Worm (Caenorhabditis elegans) whole organism, L4 larva: ENCODE data around the gene fipr-13.

Experiments
- F26F4.8 ChIP-seq: fragments of 200-800 bp; sonication (Bioruptor generic); conservative IDR thresholded peaks from 2 replicates; pipeline ENCODE4 v1.3.6; 2022; ENCODE audit warnings: missing genetic modification characterization, missing compliant biosample characterization
- F37D6.2 ChIP-seq: sonication (generic microtip); optimal IDR thresholded peaks from 2 replicates; lab custom pipeline; 2016; ENCODE audit warnings: mild to moderate bottlenecking, missing genetic modification characterization, missing compliant biosample characterization
- R02D3.7 ChIP-seq: fragments of 150-350 bp; sonication (generic microtip); optimal IDR thresholded peaks from 3 replicates; lab custom pipeline; 2014; ENCODE audit warnings: missing biosample characterization, missing genetic modification characterization
- T26A8.4 ChIP-seq: fragments of 200-800 bp; sonication (Bioruptor generic); IDR thresholded peaks from 2 replicates; pipeline ENCODE4 v1.3.6; 2022; ENCODE audit warnings: missing genetic modification characterization, missing compliant biosample characterization
- Y105C5A.15 ChIP-seq: fragments of 200-800 bp; sonication (Bioruptor generic); IDR thresholded peaks from 2 replicates; pipeline ENCODE4 v1.3.6; 2022; ENCODE audit warnings: missing genetic modification characterization, missing compliant biosample characterization
- Y5F2A.4 ChIP-seq: fragments of 200-800 bp; sonication (Bioruptor generic); optimal IDR thresholded peaks from 2 replicates; lab custom pipeline; 2018; ENCODE audit warnings: mild to moderate bottlenecking, missing genetic modification characterization, missing compliant biosample characterization
- ZK337.2 ChIP-seq: fragments of 200-800 bp; sonication (Bioruptor generic); IDR thresholded peaks from 2 replicates; pipeline ENCODE4 v1.3.6; 2022; ENCODE audit warnings: missing genetic modification reagents, missing genetic modification characterization, missing compliant biosample characterization
- ZK546.5 ChIP-seq, 2 experiments: sonication (generic microtip); optimal IDR thresholded peaks; 2 replicates each; lab custom pipeline; 2017; ENCODE audit warnings: missing biosample characterization in 2 of 2, missing genetic modification characterization in 2 of 2
- attf-4 ChIP-seq: sonication (generic microtip); optimal IDR thresholded peaks from 3 replicates; lab custom pipeline; 2017; ENCODE audit warnings: missing biosample characterization, missing genetic modification characterization
- ceh-20 ChIP-seq: fragments of 200-800 bp; sonication (Bioruptor generic); IDR thresholded peaks from 2 replicates; pipeline ENCODE4 v1.3.6; 2022; ENCODE audit warnings: missing genetic modification reagents, missing genetic modification characterization, missing compliant biosample characterization
- ceh-28 ChIP-seq: fragments of 150-350 bp; optimal IDR thresholded peaks from 2 replicates; lab custom pipeline; 2014; ENCODE audit warnings: missing biosample characterization, missing genetic modification reagents, missing genetic modification characterization
- ceh-62 ChIP-seq: sonication (generic microtip); optimal IDR thresholded peaks from 2 replicates; lab custom pipeline; 2017; ENCODE audit warnings: missing biosample characterization, missing genetic modification characterization
- ces-1 ChIP-seq: fragments of 150-350 bp; sonication (generic microtip); optimal IDR thresholded peaks from 4 replicates; lab custom pipeline; 2014; ENCODE audit warnings: missing biosample characterization, missing genetic modification reagents, missing genetic modification characterization
- daf-12 ChIP-seq: fragments of 150-350 bp; optimal IDR thresholded peaks from 2 replicates; lab custom pipeline; 2014; ENCODE audit warnings: missing biosample characterization, missing genetic modification reagents, missing genetic modification characterization
- daf-16 ChIP-seq, 3 experiments: sonication (generic microtip); optimal IDR thresholded peaks; 2 replicates each; lab custom pipeline; 2016 to 2017; ENCODE audit warnings: missing genetic modification characterization in 3 of 3, missing genetic modification reagents in 3 of 3, mild to moderate bottlenecking in 2 of 3, missing compliant biosample characterization in 2 of 3, missing biosample characterization in 1 of 3, moderate library complexity in 1 of 3
- daf-19 ChIP-seq: fragments of 200-800 bp; sonication (Bioruptor generic); conservative IDR thresholded peaks from 2 replicates; pipeline ENCODE4 v1.3.6; 2022; ENCODE audit warnings: missing genetic modification characterization, missing compliant biosample characterization
- daf-8 ChIP-seq: fragments of 200-800 bp; sonication (Bioruptor generic); IDR thresholded peaks from 2 replicates; pipeline ENCODE4 v1.3.6; 2022; ENCODE audit warnings: missing genetic modification characterization, missing compliant biosample characterization
- dmd-6 ChIP-seq: fragments of 200-800 bp; sonication (Bioruptor generic); IDR thresholded peaks from 2 replicates; pipeline ENCODE4 v1.3.6; 2022; ENCODE audit warnings: missing genetic modification reagents, missing genetic modification characterization, missing compliant biosample characterization
- dmd-9 ChIP-seq: fragments of 200-800 bp; sonication (Bioruptor generic); IDR thresholded peaks from 2 replicates; pipeline ENCODE4 v1.3.6; 2022; ENCODE audit warnings: missing genetic modification reagents, missing genetic modification characterization, missing compliant biosample characterization
- duxl-1 ChIP-seq: sonication (generic microtip); optimal IDR thresholded peaks from 2 replicates; lab custom pipeline; 2016; ENCODE audit warnings: mild to moderate bottlenecking, missing genetic modification characterization, moderate library complexity, missing compliant biosample characterization; ENCODE audit not compliant: poor library complexity
- dve-1 ChIP-seq: sonication (generic microtip); optimal IDR thresholded peaks from 2 replicates; lab custom pipeline; 2017; ENCODE audit warnings: antibody characterized with exemption, mild to moderate bottlenecking, missing genetic modification characterization, missing compliant biosample characterization; ENCODE audit not compliant: insufficient read depth
- egl-43 ChIP-seq: fragments of 200-800 bp; sonication (Bioruptor generic); IDR thresholded peaks from 2 replicates; pipeline ENCODE4 v1.3.6; 2022; ENCODE audit warnings: missing genetic modification reagents, missing genetic modification characterization, missing compliant biosample characterization
- gei-8 ChIP-seq: fragments of 200-800 bp; sonication (Bioruptor generic); optimal IDR thresholded peaks from 2 replicates; lab custom pipeline; 2018; ENCODE audit warnings: mild to moderate bottlenecking, missing genetic modification characterization, missing compliant biosample characterization
- hlh-11 ChIP-seq: fragments of 200-800 bp; sonication (Bioruptor generic); optimal IDR thresholded peaks from 2 replicates; lab custom pipeline; 2018; ENCODE audit warnings: mild to moderate bottlenecking, missing genetic modification characterization, missing compliant biosample characterization
- hmg-1.1 ChIP-seq: fragments of 200-800 bp; sonication (Bioruptor generic); IDR thresholded peaks from 2 replicates; pipeline ENCODE4 v1.3.6; 2022; ENCODE audit warnings: missing genetic modification reagents, missing genetic modification characterization, missing compliant biosample characterization
- lim-7 ChIP-seq: fragments of 200-800 bp; sonication (Bioruptor generic); IDR thresholded peaks from 2 replicates; pipeline ENCODE4 v1.3.6; 2022; ENCODE audit warnings: missing genetic modification characterization, missing compliant biosample characterization
- lin-29 ChIP-seq: fragments of 200-800 bp; sonication (Bioruptor generic); IDR thresholded peaks from 2 replicates; pipeline ENCODE4 v1.3.6; 2022; ENCODE audit warnings: missing genetic modification reagents, missing genetic modification characterization, missing compliant biosample characterization
- lin-39 ChIP-seq: fragments of 150-350 bp; optimal IDR thresholded peaks from 2 replicates; lab custom pipeline; 2014; ENCODE audit warnings: missing biosample characterization, missing genetic modification reagents, missing genetic modification characterization
- lsy-2 ChIP-seq, 2 experiments: fragments of 150-350 bp in 1 of 2; sonication (generic microtip) in 1 of 2; optimal IDR thresholded peaks; 2 replicates each; lab custom pipeline; 2014 to 2017; ENCODE audit warnings: missing biosample characterization in 2 of 2, missing genetic modification characterization in 2 of 2
- madf-5 ChIP-seq, 2 experiments: fragments of 200-800 bp; sonication (Bioruptor generic); IDR thresholded peaks; 2 replicates each; pipeline ENCODE4 v1.3.6; 2022; ENCODE audit warnings: missing compliant biosample characterization in 2 of 2, missing genetic modification characterization in 2 of 2
- madf-9 ChIP-seq: fragments of 200-800 bp; sonication (Bioruptor generic); conservative IDR thresholded peaks from 2 replicates; pipeline ENCODE4 v1.3.6; 2022; ENCODE audit warnings: missing genetic modification reagents, missing genetic modification characterization, missing compliant biosample characterization
- mdl-1 ChIP-seq, 2 experiments: fragments of 150-350 bp in 1 of 2; sonication (generic microtip) in 1 of 2; optimal IDR thresholded peaks; 2 replicates each; lab custom pipeline; 2014 to 2017; ENCODE audit warnings: missing biosample characterization in 2 of 2, missing genetic modification characterization in 2 of 2
- mep-1 ChIP-seq: fragments of 150-350 bp; sonication (generic microtip); optimal IDR thresholded peaks from 3 replicates; lab custom pipeline; 2014; ENCODE audit warnings: missing biosample characterization, missing genetic modification characterization
- mes-2 ChIP-seq: sonication (generic microtip); optimal IDR thresholded peaks from 2 replicates; lab custom pipeline; 2016; ENCODE audit warnings: missing genotype, mild to moderate bottlenecking, missing genetic modification characterization, missing compliant biosample characterization; ENCODE audit not compliant: poor library complexity, severe bottlenecking
- nhr-10 ChIP-seq: fragments of 150-350 bp; optimal IDR thresholded peaks from 2 replicates; lab custom pipeline; 2014; ENCODE audit warnings: missing biosample characterization, missing genetic modification characterization
- nhr-25 ChIP-seq: sonication (generic microtip); optimal IDR thresholded peaks from 2 replicates; lab custom pipeline; 2017; ENCODE audit warnings: missing genetic modification characterization, mild to moderate bottlenecking, missing compliant biosample characterization, antibody characterized with exemption, moderate library complexity, borderline replicate concordance; ENCODE audit not compliant: insufficient read depth
- nhr-6 ChIP-seq: fragments of 150-350 bp; optimal IDR thresholded peaks from 2 replicates; lab custom pipeline; 2014; ENCODE audit warnings: missing biosample characterization, missing genetic modification characterization
- nhr-76 ChIP-seq: fragments of 150-350 bp; optimal IDR thresholded peaks from 2 replicates; lab custom pipeline; 2014; ENCODE audit warnings: missing biosample characterization, missing genetic modification characterization
- pha-4 ChIP-seq, 2 experiments: fragments of 150-350 bp in 1 of 2; fragments of 200-800 bp in 1 of 2; sonication (Bioruptor generic) in 1 of 2; IDR thresholded peaks in 1 of 2; optimal IDR thresholded peaks in 1 of 2; 2 replicates each; pipeline versions ENCODE4 v1.3.6 to Lab custom; 2014 to 2022; ENCODE audit warnings: missing genetic modification characterization in 2 of 2, missing genetic modification reagents in 2 of 2, missing biosample characterization in 1 of 2, missing compliant biosample characterization in 1 of 2
- php-3 ChIP-seq: fragments of 200-800 bp; sonication (Bioruptor generic); IDR thresholded peaks from 2 replicates; pipeline ENCODE4 v1.3.6; 2022; ENCODE audit warnings: missing genetic modification reagents, missing genetic modification characterization, missing compliant biosample characterization
- rbr-2 ChIP-seq: sonication (generic microtip); optimal IDR thresholded peaks from 2 replicates; lab custom pipeline; 2016; ENCODE audit warnings: missing genotype, missing genetic modification characterization, missing compliant biosample characterization
- saeg-2 ChIP-seq: fragments of 200-800 bp; sonication (Bioruptor generic); IDR thresholded peaks from 2 replicates; pipeline ENCODE4 v1.3.6; 2022; ENCODE audit warnings: missing genetic modification reagents, missing genetic modification characterization, missing compliant biosample characterization
- skn-1 ChIP-seq: fragments of 150-350 bp; optimal IDR thresholded peaks from 2 replicates; lab custom pipeline; 2014; ENCODE audit warnings: missing biosample characterization, missing genetic modification characterization
- snpc-1.2 ChIP-seq: fragments of 200-800 bp; sonication (Bioruptor generic); IDR thresholded peaks from 2 replicates; pipeline ENCODE4 v1.3.6; 2022; ENCODE audit warnings: missing genetic modification reagents, missing genetic modification characterization, missing compliant biosample characterization
- spr-3 ChIP-seq: fragments of 200-800 bp; sonication (Bioruptor generic); optimal IDR thresholded peaks from 2 replicates; lab custom pipeline; 2018; ENCODE audit warnings: mild to moderate bottlenecking, missing genetic modification characterization, missing compliant biosample characterization
- unc-130 ChIP-seq: sonication (generic microtip); optimal IDR thresholded peaks from 2 replicates; lab custom pipeline; 2016; ENCODE audit warnings: missing genetic modification reagents, missing genetic modification characterization, missing compliant biosample characterization
- unc-39 ChIP-seq: sonication (generic microtip); optimal IDR thresholded peaks from 2 replicates; lab custom pipeline; 2017; ENCODE audit warnings: missing biosample characterization, missing genetic modification characterization
- zfp-2 ChIP-seq: sonication (generic microtip); optimal IDR thresholded peaks from 2 replicates; lab custom pipeline; 2016; ENCODE audit warnings: mild to moderate bottlenecking, missing genetic modification characterization, missing compliant biosample characterization
- zip-2 ChIP-seq: fragments of 150-350 bp; optimal IDR thresholded peaks from 2 replicates; lab custom pipeline; 2014; ENCODE audit warnings: missing biosample characterization, missing genetic modification characterization
- ztf-7 ChIP-seq: fragments of 150-350 bp; optimal IDR thresholded peaks from 2 replicates; lab custom pipeline; 2014; ENCODE audit warnings: missing biosample characterization, missing genetic modification characterization

fipr-13 gene

ce11 chrV:10043234-10043796, 21.0 kb upstream of the fipr-13 start, which contains the start of gene T06E8.8:
T06E8.8 (plus strand) TSS chrV:10043746.
- no peak for TF ChIP-seq spr-3 (GFP tag; lab: Kevin White, UChicago)
- TF ChIP-seq saeg-2 (GFP tag; lab: Robert Waterston, UW), result no peak
- TF ChIP-seq skn-1 (tag; lab: Kevin White, UChicago), result no peak
- TF ChIP-seq F26F4.8, result no peak
- no peak for TF ChIP-seq ceh-20 (GFP tag; lab: Robert Waterston, UW)
- TF ChIP-seq unc-39, result no peak
- TF ChIP-seq attf-4 (tag; lab: Kevin White, UChicago), result no peak
- no peak for TF ChIP-seq lin-39 (tag; lab: Kevin White, UChicago)
- TF ChIP-seq ZK546.5 (tag; optimal IDR thresholded peaks at IDR 0.05; lab: Kevin White, UChicago), result no peak
- TF ChIP-seq daf-8, result no peak
- 0 out of 2 replicates have a peak, but pooled peaks have one; percentile 8 for TF ChIP-seq egl-43 (GFP tag; lab: Robert Waterston, UW)
- no peak for TF ChIP-seq Y105C5A.15 (GFP tag; lab: Robert Waterston, UW)
- TF ChIP-seq snpc-1.2 (GFP tag; lab: Robert Waterston, UW), result no peak
- no peak for TF ChIP-seq nhr-10 (tag; lab: Kevin White, UChicago)
- TF ChIP-seq gei-8 (GFP tag; lab: Kevin White, UChicago), result peak; percentile 3
- peak; percentile 41 for TF ChIP-seq pha-4 (GFP tag; IDR thresholded peaks at IDR 0.05; lab: Robert Waterston, UW)
- TF ChIP-seq pha-4 (tag; optimal IDR thresholded peaks at IDR 0.05; lab: Kevin White, UChicago), result no peak
- TF ChIP-seq daf-16 (GFP tag; optimal IDR thresholded peaks at IDR 0.05; lab: Kevin White, UChicago), result peak in 1 of 2 experiments; percentile 12
- TF ChIP-seq daf-16 (tag; optimal IDR thresholded peaks at IDR 0.05; lab: Kevin White, UChicago), result no peak
- TF ChIP-seq duxl-1, result no peak
- no peak for TF ChIP-seq F37D6.2 (tag; lab: Kevin White, UChicago)
- no peak for TF ChIP-seq lim-7 (GFP tag; lab: Robert Waterston, UW)
- TF ChIP-seq dmd-6, result peak; percentile 66
- no peak for TF ChIP-seq T26A8.4 (GFP tag; lab: Robert Waterston, UW)
- TF ChIP-seq zip-2 (tag; lab: Kevin White, UChicago), result no peak
- TF ChIP-seq madf-9 (GFP tag; lab: Robert Waterston, UW), result no peak
- no peak for TF ChIP-seq daf-19 (GFP tag; lab: Robert Waterston, UW)
- no peak for TF ChIP-seq madf-5 (GFP tag; IDR thresholded peaks at IDR 0.05; lab: Robert Waterston, UW)
- no peak for TF ChIP-seq ZK337.2 (GFP tag; lab: Robert Waterston, UW)
- TF ChIP-seq hmg-1.1 (GFP tag; lab: Robert Waterston, UW), result peak; percentile 64
- TF ChIP-seq daf-12 (tag; lab: Kevin White, UChicago), result no peak
- TF ChIP-seq dmd-9 (GFP tag; lab: Robert Waterston, UW), result no peak
- no peak for TF ChIP-seq nhr-76
- no peak for TF ChIP-seq lin-29 (GFP tag; lab: Robert Waterston, UW)
- TF ChIP-seq Y5F2A.4 (GFP tag; lab: Kevin White, UChicago), result no peak
- TF ChIP-seq R02D3.7 (tag; lab: Kevin White, UChicago), result no peak
- TF ChIP-seq lsy-2 (tag; optimal IDR thresholded peaks at IDR 0.05; lab: Kevin White, UChicago), result peak; percentile 4 to 86
- TF ChIP-seq ztf-7 (tag; lab: Kevin White, UChicago), result no peak
- peak; percentile 81 for TF ChIP-seq hlh-11 (tag; lab: Kevin White, UChicago)
- no peak for TF ChIP-seq ceh-28 (tag; lab: Kevin White, UChicago)
- TF ChIP-seq mep-1 (tag; lab: Kevin White, UChicago), result peak; percentile 69
- TF ChIP-seq rbr-2, result peak; percentile 39
- TF ChIP-seq ces-1 (GFP tag; lab: Kevin White, UChicago), result no peak
- peak in 1 of 2 experiments; percentile 88 for TF ChIP-seq mdl-1 (tag; optimal IDR thresholded peaks at IDR 0.05; lab: Kevin White, UChicago)
- peak; percentile 54 for TF ChIP-seq nhr-25 (tag; lab: Kevin White, UChicago)
- TF ChIP-seq zfp-2 (tag; lab: Kevin White, UChicago), result no peak
- TF ChIP-seq mes-2 (tag; lab: Kevin White, UChicago), result peak; percentile 51
- peak; percentile 67 for TF ChIP-seq dve-1 (tag; lab: Kevin White, UChicago)
- TF ChIP-seq php-3 (GFP tag; lab: Robert Waterston, UW), result no peak
- TF ChIP-seq ceh-62 (tag; lab: Kevin White, UChicago), result no peak
- TF ChIP-seq unc-130 (GFP tag; lab: Kevin White, UChicago), result no peak
- peak; percentile 76 for TF ChIP-seq nhr-6
